Fruit fly (Drosophila melanogaster) whole organism, embryonic: Measurements from ENCODE around the gene LysRS.
A peak's percentile ranks its signal among the peaks of the same experiment; 100 is the strongest.

Experiments used
- Asciz ChIP-seq: fragments of 200-800 bp; sonication (Bioruptor generic); optimal IDR thresholded peaks from 2 replicates; lab custom pipeline; 2017; ENCODE audit warnings: missing biosample characterization, mild to moderate bottlenecking, missing genetic modification characterization, missing genetic modification reagents
- BEAF-32 ChIP-seq: fragments of 200-800 bp; sonication (Bioruptor generic); optimal IDR thresholded peaks from 3 replicates; lab custom pipeline; 2017; ENCODE audit warnings: missing biosample characterization, missing genetic modification characterization, mild to moderate bottlenecking, moderate library complexity, missing genetic modification reagents
- CG10462 ChIP-seq: fragments of 200-800 bp; sonication (Bioruptor generic); optimal IDR thresholded peaks from 2 replicates; lab custom pipeline; 2016; ENCODE audit warnings: missing biosample characterization, missing genetic modification characterization
- CG10654 ChIP-seq: fragments of 200-800 bp; sonication (Bioruptor generic); optimal IDR thresholded peaks from 2 replicates; lab custom pipeline; 2016; ENCODE audit warnings: missing biosample characterization, missing genetic modification characterization
- CG11247 ChIP-seq: fragments of 200-800 bp; sonication (Bioruptor generic); IDR thresholded peaks from 2 replicates; pipeline ENCODE4 v1.3.6; 2022; ENCODE audit warnings: missing biosample characterization, missing genetic modification characterization
- CG1233 ChIP-seq: fragments of 200-800 bp; sonication (Bioruptor generic); optimal IDR thresholded peaks from 4 replicates; lab custom pipeline; 2018; ENCODE audit warnings: missing biosample characterization, mild to moderate bottlenecking, missing genetic modification characterization
- CG14441 ChIP-seq: fragments of 200-800 bp; sonication (Bioruptor generic); IDR thresholded peaks from 2 replicates; pipeline ENCODE4 v1.3.6; 2022; ENCODE audit warnings: missing biosample characterization, missing genetic modification characterization
- CG15601 ChIP-seq: fragments of 200-800 bp; sonication (Bioruptor generic); optimal IDR thresholded peaks from 3 replicates; lab custom pipeline; 2019; ENCODE audit warnings: missing biosample characterization, mild to moderate bottlenecking, missing genetic modification characterization, moderate library complexity
- CG16863 ChIP-seq: fragments of 200-800 bp; sonication (Bioruptor generic); optimal IDR thresholded peaks from 3 replicates; lab custom pipeline; 2016; ENCODE audit warnings: missing biosample characterization, missing genetic modification characterization
- CG2120 ChIP-seq: fragments of 200-800 bp; sonication (Bioruptor generic); optimal IDR thresholded peaks from 3 replicates; lab custom pipeline; 2016; ENCODE audit warnings: missing biosample characterization, missing genetic modification characterization
- CG2199 ChIP-seq: fragments of 200-800 bp; sonication (Bioruptor generic); IDR thresholded peaks from 3 replicates; pipeline ENCODE4 v1.3.6; 2022; ENCODE audit warnings: missing biosample characterization, missing genetic modification characterization
- CG2678 ChIP-seq: fragments of 200-800 bp; sonication (Bioruptor generic); optimal IDR thresholded peaks from 3 replicates; lab custom pipeline; 2019; ENCODE audit warnings: missing biosample characterization, mild to moderate bottlenecking, missing genetic modification characterization, moderate library complexity
- CG30431 ChIP-seq: fragments of 200-800 bp; sonication (Bioruptor generic); optimal IDR thresholded peaks from 2 replicates; lab custom pipeline; 2017; ENCODE audit warnings: missing biosample characterization, missing genetic modification characterization
- CG3163 ChIP-seq: fragments of 200-800 bp; sonication (Bioruptor generic); optimal IDR thresholded peaks from 3 replicates; lab custom pipeline; 2016; ENCODE audit warnings: missing biosample characterization, missing genetic modification characterization
- CG32532 ChIP-seq: fragments of 200-800 bp; sonication (Bioruptor generic); IDR thresholded peaks from 2 replicates; pipeline ENCODE4 v1.3.6; 2022; ENCODE audit warnings: missing biosample characterization, missing genetic modification characterization
- CG32767 ChIP-seq: fragments of 200-800 bp; sonication (Bioruptor generic); IDR thresholded peaks from 2 replicates; pipeline ENCODE4 v1.3.6; 2022; ENCODE audit warnings: missing biosample characterization, missing genetic modification characterization
- CG6654 ChIP-seq: fragments of 200-800 bp; sonication (Bioruptor generic); optimal IDR thresholded peaks from 2 replicates; lab custom pipeline; 2017; ENCODE audit warnings: missing biosample characterization, mild to moderate bottlenecking, missing genetic modification characterization
- CG7928 ChIP-seq: fragments of 200-800 bp; sonication (Bioruptor generic); optimal IDR thresholded peaks from 2 replicates; lab custom pipeline; 2017; ENCODE audit warnings: missing biosample characterization, mild to moderate bottlenecking, missing genetic modification characterization
- CG7963 ChIP-seq: fragments of 200-800 bp; sonication (Bioruptor generic); IDR thresholded peaks from 3 replicates; pipeline ENCODE4 v1.3.6; 2022; ENCODE audit warnings: missing biosample characterization, missing genetic modification characterization; ENCODE audit not compliant: partially characterized antibody
- CG8290 ChIP-seq, 3 experiments: fragments of 200-800 bp; sonication (Bioruptor generic); optimal IDR thresholded peaks; 2 replicates each; lab custom pipeline; 2016 to 2019; ENCODE audit warnings: missing biosample characterization in 3 of 3, missing genetic modification characterization in 3 of 3, mild to moderate bottlenecking in 2 of 3, moderate library complexity in 1 of 3
- CG9817 ChIP-seq: fragments of 200-800 bp; sonication (Bioruptor generic); optimal IDR thresholded peaks from 2 replicates; lab custom pipeline; 2018; ENCODE audit warnings: missing biosample characterization, mild to moderate bottlenecking, missing genetic modification characterization, moderate library complexity
- Camta ChIP-seq: fragments of 200-800 bp; sonication (Bioruptor generic); optimal IDR thresholded peaks from 2 replicates; lab custom pipeline; 2016; ENCODE audit warnings: missing biosample characterization, missing genetic modification characterization
- Chrac-16 ChIP-seq: fragments of 200-800 bp; sonication (Bioruptor generic); optimal IDR thresholded peaks from 3 replicates; lab custom pipeline; 2016; ENCODE audit warnings: missing biosample characterization, missing genetic modification characterization
- Dek ChIP-seq: fragments of 200-800 bp; sonication (Bioruptor generic); optimal IDR thresholded peaks from 3 replicates; lab custom pipeline; 2019; ENCODE audit warnings: missing biosample characterization, mild to moderate bottlenecking, missing genetic modification characterization, moderate library complexity
- ERR ChIP-seq: fragments of 200-800 bp; sonication (Bioruptor generic); optimal IDR thresholded peaks from 2 replicates; lab custom pipeline; 2016; ENCODE audit warnings: missing biosample characterization, missing genetic modification characterization
- Ets97D ChIP-seq: fragments of 200-800 bp; sonication (Bioruptor generic); optimal IDR thresholded peaks from 3 replicates; lab custom pipeline; 2016; ENCODE audit warnings: missing biosample characterization, missing genetic modification characterization
- HLH54F ChIP-seq: fragments of 200-800 bp; sonication (Bioruptor generic); optimal IDR thresholded peaks from 3 replicates; lab custom pipeline; 2016; ENCODE audit warnings: missing biosample characterization, missing genetic modification characterization
- MESR4 ChIP-seq: fragments of 200-800 bp; sonication (Bioruptor generic); optimal IDR thresholded peaks from 2 replicates; lab custom pipeline; 2018; ENCODE audit warnings: missing biosample characterization, mild to moderate bottlenecking, missing genetic modification characterization, moderate library complexity
- Mes4 ChIP-seq: fragments of 200-800 bp; sonication (Bioruptor generic); optimal IDR thresholded peaks from 2 replicates; lab custom pipeline; 2016; ENCODE audit warnings: missing biosample characterization, missing genetic modification characterization
- NC2α ChIP-seq: fragments of 200-800 bp; sonication (Bioruptor generic); optimal IDR thresholded peaks from 2 replicates; lab custom pipeline; 2016; ENCODE audit warnings: missing biosample characterization, missing genetic modification characterization
- PHDP ChIP-seq: fragments of 200-800 bp; sonication (Bioruptor generic); optimal IDR thresholded peaks from 3 replicates; lab custom pipeline; 2018; ENCODE audit warnings: missing biosample characterization, mild to moderate bottlenecking, missing genetic modification characterization, moderate library complexity
- Sry-β ChIP-seq: fragments of 200-800 bp; sonication (Bioruptor generic); optimal IDR thresholded peaks from 2 replicates; lab custom pipeline; 2018; ENCODE audit warnings: missing biosample characterization, mild to moderate bottlenecking, missing genetic modification characterization, moderate library complexity
- Xbp1 ChIP-seq: fragments of 200-800 bp; sonication (Bioruptor generic); optimal IDR thresholded peaks from 3 replicates; lab custom pipeline; 2016; ENCODE audit warnings: missing biosample characterization, mild to moderate bottlenecking, missing genetic modification characterization
- chif ChIP-seq, 2 experiments: fragments of 200-800 bp; sonication (Bioruptor generic); optimal IDR thresholded peaks; 3 replicates each; lab custom pipeline; 2016; ENCODE audit warnings: missing biosample characterization in 2 of 2, missing genetic modification characterization in 2 of 2
- crol ChIP-seq: fragments of 200-800 bp; sonication (Bioruptor generic); IDR thresholded peaks from 2 replicates; pipeline ENCODE4 v1.3.6; 2022; ENCODE audit warnings: missing biosample characterization, missing genetic modification characterization
- da ChIP-seq: fragments of 200-800 bp; sonication (Bioruptor generic); optimal IDR thresholded peaks from 2 replicates; lab custom pipeline; 2016; ENCODE audit warnings: missing biosample characterization, missing genetic modification characterization
- emc ChIP-seq: fragments of 200-800 bp; sonication (Bioruptor generic); optimal IDR thresholded peaks from 2 replicates; lab custom pipeline; 2016; ENCODE audit warnings: missing biosample characterization, missing genetic modification characterization
- ind ChIP-seq: fragments of 200-800 bp; sonication (Bioruptor generic); optimal IDR thresholded peaks from 3 replicates; lab custom pipeline; 2016; ENCODE audit warnings: missing biosample characterization, missing genetic modification characterization
- jumu ChIP-seq: fragments of 200-800 bp; sonication (Bioruptor generic); optimal IDR thresholded peaks from 3 replicates; lab custom pipeline; 2016; ENCODE audit warnings: missing biosample characterization, missing genetic modification characterization
- knrl ChIP-seq: fragments of 200-800 bp; sonication (Bioruptor generic); IDR thresholded peaks from 3 replicates; pipeline ENCODE4 v1.3.6; 2022; ENCODE audit warnings: missing biosample characterization, missing genetic modification characterization; ENCODE audit not compliant: partially characterized antibody
- lab ChIP-seq: fragments of 200-800 bp; sonication (Bioruptor generic); optimal IDR thresholded peaks from 3 replicates; lab custom pipeline; 2017; ENCODE audit warnings: missing biosample characterization, missing genetic modification characterization, mild to moderate bottlenecking, moderate library complexity, missing genetic modification reagents
- luna ChIP-seq: fragments of 200-800 bp; sonication (Bioruptor generic); optimal IDR thresholded peaks from 2 replicates; lab custom pipeline; 2016; ENCODE audit warnings: missing biosample characterization, missing genetic modification characterization
- nau ChIP-seq: fragments of 200-800 bp; sonication (Bioruptor generic); optimal IDR thresholded peaks from 3 replicates; lab custom pipeline; 2017; ENCODE audit warnings: missing biosample characterization, mild to moderate bottlenecking, missing genetic modification characterization, missing genetic modification reagents
- salm ChIP-seq: fragments of 200-800 bp; sonication (Bioruptor generic); optimal IDR thresholded peaks from 2 replicates; lab custom pipeline; 2018; ENCODE audit warnings: missing biosample characterization, mild to moderate bottlenecking, missing genetic modification characterization
- schlank ChIP-seq: fragments of 200-800 bp; sonication (Bioruptor generic); optimal IDR thresholded peaks from 2 replicates; lab custom pipeline; 2018; ENCODE audit warnings: missing biosample characterization, mild to moderate bottlenecking, missing genetic modification characterization
- sr ChIP-seq: fragments of 200-800 bp; sonication (Bioruptor generic); IDR thresholded peaks from 3 replicates; pipeline ENCODE4 v1.3.6; 2022; ENCODE audit warnings: missing biosample characterization, missing genetic modification characterization
- stwl ChIP-seq: fragments of 200-800 bp; sonication (Bioruptor generic); optimal IDR thresholded peaks from 3 replicates; lab custom pipeline; 2018; ENCODE audit warnings: missing biosample characterization, mild to moderate bottlenecking, missing genetic modification characterization, moderate library complexity
- wdn ChIP-seq: fragments of 200-800 bp; sonication (Bioruptor generic); IDR thresholded peaks from 2 replicates; pipeline ENCODE4 v1.3.6; 2022; ENCODE audit warnings: missing biosample characterization, missing genetic modification characterization
- yki ChIP-seq: fragments of >200 bp; optimal IDR thresholded peaks from 3 replicates; lab custom pipeline; 2018
- zen ChIP-seq: fragments of 200-800 bp; sonication (Bioruptor generic); optimal IDR thresholded peaks from 3 replicates; lab custom pipeline; 2018; ENCODE audit warnings: missing biosample characterization, mild to moderate bottlenecking, missing genetic modification characterization, moderate library complexity

The LysRS gene

dm6 chrX:9582659-9583317 lies 25.9 kb downstream of the LysRS start (continued):
- TF ChIP-seq Dek (tag; lab: Kevin White, UChicago) = peak; percentile 34
- no peak for TF ChIP-seq yki (lab: Kevin White, UChicago)
- TF ChIP-seq NC2α (GFP tag; lab: Kevin White, UChicago) = no peak
- TF ChIP-seq MESR4 (GFP tag; lab: Kevin White, UChicago) = no peak
- TF ChIP-seq CG6654 (GFP tag; lab: Kevin White, UChicago) = no peak
- TF ChIP-seq BEAF-32 (GFP tag; lab: Kevin White, UChicago) = no peak
- TF ChIP-seq lab = peak; percentile 55
- peak; percentile 5; the same call in 1 of the 2 replicates for TF ChIP-seq CG32532
- TF ChIP-seq CG8290 (GFP tag; optimal IDR thresholded peaks at IDR 0.05; lab: Kevin White, UChicago) = no peak
- no peak for TF ChIP-seq CG8290 (tag; optimal IDR thresholded peaks at IDR 0.05; lab: Kevin White, UChicago)
- TF ChIP-seq luna = no peak
- no peak for TF ChIP-seq Asciz
- no peak for TF ChIP-seq Mes4 (GFP tag; lab: Kevin White, UChicago)
- no peak for TF ChIP-seq salm (tag; lab: Kevin White, UChicago)
- no peak for TF ChIP-seq CG11247 (GFP tag; lab: Robert Waterston, UW)
- no peak for TF ChIP-seq Chrac-16 (GFP tag; lab: Kevin White, UChicago)
- no peak for TF ChIP-seq CG2199 (GFP tag; lab: Robert Waterston, UW)
- no peak for TF ChIP-seq chif (GFP tag; optimal IDR thresholded peaks at IDR 0.05; lab: Kevin White, UChicago)
- TF ChIP-seq Xbp1 (GFP tag; lab: Kevin White, UChicago) = no peak
- no peak for TF ChIP-seq wdn (GFP tag; lab: Robert Waterston, UW)
- TF ChIP-seq CG15601 (tag; lab: Kevin White, UChicago) = no peak
- no peak for TF ChIP-seq Ets97D (GFP tag; lab: Kevin White, UChicago)
- TF ChIP-seq stwl (tag; lab: Kevin White, UChicago) = no peak
- peak; percentile 70 for TF ChIP-seq CG2678 (tag; lab: Kevin White, UChicago)
- TF ChIP-seq PHDP (tag; lab: Kevin White, UChicago) = peak; percentile 38
- TF ChIP-seq crol = peak; percentile 68
- TF ChIP-seq CG10654 = no peak
- no peak for TF ChIP-seq jumu (GFP tag; lab: Kevin White, UChicago)
- no peak for TF ChIP-seq CG1233 (GFP tag; lab: Kevin White, UChicago)
- TF ChIP-seq ERR (GFP tag; lab: Kevin White, UChicago) = no peak
- no peak for TF ChIP-seq knrl (GFP tag; lab: Robert Waterston, UW)
- no peak for TF ChIP-seq emc (GFP tag; lab: Kevin White, UChicago)
- no peak for TF ChIP-seq Sry-β (GFP tag; lab: Kevin White, UChicago)
- TF ChIP-seq CG7963 (GFP tag; lab: Robert Waterston, UW) = no peak
- no peak for TF ChIP-seq sr (GFP tag; lab: Robert Waterston, UW)
- no peak for TF ChIP-seq CG16863 (GFP tag; lab: Kevin White, UChicago)
- TF ChIP-seq HLH54F = no peak
- no peak for TF ChIP-seq Camta (GFP tag; lab: Kevin White, UChicago)
- TF ChIP-seq CG9817 = peak; percentile 8
- no peak for TF ChIP-seq CG14441 (GFP tag; lab: Robert Waterston, UW)
- TF ChIP-seq CG10462 (GFP tag; lab: Kevin White, UChicago) = no peak
- TF ChIP-seq schlank = no peak
- TF ChIP-seq CG7928 (GFP tag; lab: Kevin White, UChicago) = no peak
- no peak for TF ChIP-seq CG3163
- no peak for TF ChIP-seq zen
- TF ChIP-seq CG30431 = no peak
- no peak for TF ChIP-seq CG32767
- no peak for TF ChIP-seq ind (GFP tag; lab: Kevin White, UChicago)
- TF ChIP-seq CG2120 (GFP tag; lab: Kevin White, UChicago) = peak; percentile 69
- no peak for TF ChIP-seq da (GFP tag; lab: Kevin White, UChicago)
- TF ChIP-seq nau (GFP tag; lab: Kevin White, UChicago) = no peak
